Fruit fly (Drosophila melanogaster): ENCODE measurements around the gene Sry-beta.

DNA sequence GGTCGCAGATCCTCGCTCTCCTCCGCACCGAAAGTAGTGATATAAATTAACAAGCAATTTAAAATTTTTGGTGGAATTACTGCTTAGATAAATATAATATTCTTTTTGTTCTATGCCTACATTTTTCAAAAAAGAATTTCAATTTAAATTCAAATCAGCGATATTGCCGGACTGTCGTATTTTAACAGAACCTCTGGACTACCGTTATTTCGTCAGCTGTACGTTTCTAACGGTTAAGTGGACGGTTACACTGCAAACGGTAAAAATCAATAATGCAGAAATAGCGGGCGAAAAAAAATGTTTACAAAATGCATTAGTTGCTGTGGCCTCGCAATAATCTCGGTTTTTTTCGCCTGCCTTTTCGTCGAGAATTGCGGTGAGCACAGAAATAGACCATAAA is 39.2 kb upstream of the Sry-beta start, which contains the start of gene Tace:
- TF ChIP-seq Hr51 (GFP tag; optimal IDR thresholded peaks at IDR 0.05) (no peak), CG13296 (GFP tag; optimal IDR thresholded peaks at IDR 0.05) (no peak), psq (GFP tag; optimal IDR thresholded peaks at IDR 0.05) (no peak), Gug (GFP tag; IDR thresholded peaks at IDR 0.05) (no peak), usp (GFP tag; optimal IDR thresholded peaks at IDR 0.05) (no peak), CG17328 (GFP tag; IDR thresholded peaks at IDR 0.05) (no peak), CG12219 (GFP tag; optimal IDR thresholded peaks at IDR 0.05) (no peak), Mrtf (GFP tag; IDR thresholded peaks at IDR 0.05) (no peak), CG4707 (GFP tag; optimal IDR thresholded peaks at IDR 0.05) (no peak), CG5245 (GFP tag; optimal IDR thresholded peaks at IDR 0.05) (no peak), CG1602 (GFP tag; optimal IDR thresholded peaks at IDR 0.05) (no peak)

All from whole organism, embryonic.